Fruit fly (Drosophila melanogaster) whole organism, embryonic: Measurements from ENCODE around the gene CG4230.

ENCODE experiments used
- CG12236 ChIP-seq: fragments of 200-800 bp; sonication (Bioruptor generic); optimal IDR thresholded peaks from 2 replicates; lab custom pipeline; 2016; ENCODE audit warnings: missing biosample characterization, missing genetic modification characterization
- CG13424 ChIP-seq: fragments of 200-800 bp; sonication (Bioruptor generic); optimal IDR thresholded peaks from 2 replicates; lab custom pipeline; 2019; ENCODE audit warnings: missing biosample characterization, mild to moderate bottlenecking, missing genetic modification characterization, moderate library complexity
- CG1647 ChIP-seq: fragments of 200-800 bp; sonication (Bioruptor generic); optimal IDR thresholded peaks from 3 replicates; lab custom pipeline; 2016; ENCODE audit warnings: missing biosample characterization, missing genetic modification characterization
- CG16779 ChIP-seq: fragments of 200-800 bp; sonication (Bioruptor generic); IDR thresholded peaks from 2 replicates; pipeline ENCODE4 v1.3.6; 2022; ENCODE audit warnings: missing biosample characterization, missing genetic modification characterization
- CG17612 ChIP-seq: fragments of 200-800 bp; sonication (Bioruptor generic); IDR thresholded peaks from 2 replicates; pipeline ENCODE4 v1.3.6; 2022; ENCODE audit warnings: missing biosample characterization, missing genetic modification characterization
- CG17912 ChIP-seq: fragments of 200-800 bp; sonication (Bioruptor generic); optimal IDR thresholded peaks from 2 replicates; lab custom pipeline; 2018; ENCODE audit warnings: missing biosample characterization, mild to moderate bottlenecking, missing genetic modification characterization
- CG1832 ChIP-seq: fragments of 200-800 bp; sonication (Bioruptor generic); optimal IDR thresholded peaks from 2 replicates; lab custom pipeline; 2017; ENCODE audit warnings: missing biosample characterization, mild to moderate bottlenecking, missing genetic modification characterization, inconsistent platforms
- CG3065 ChIP-seq: fragments of 200-800 bp; sonication (Bioruptor generic); optimal IDR thresholded peaks from 2 replicates; lab custom pipeline; 2016; ENCODE audit warnings: missing biosample characterization, missing genetic modification characterization
- CG3163 ChIP-seq: fragments of 200-800 bp; sonication (Bioruptor generic); optimal IDR thresholded peaks from 3 replicates; lab custom pipeline; 2016; ENCODE audit warnings: missing biosample characterization, missing genetic modification characterization
- CG32532 ChIP-seq: fragments of 200-800 bp; sonication (Bioruptor generic); IDR thresholded peaks from 2 replicates; pipeline ENCODE4 v1.3.6; 2022; ENCODE audit warnings: missing biosample characterization, missing genetic modification characterization
- CG3407 ChIP-seq: fragments of 200-800 bp; sonication (Bioruptor generic); optimal IDR thresholded peaks from 2 replicates; lab custom pipeline; 2018; ENCODE audit warnings: missing biosample characterization, mild to moderate bottlenecking, missing genetic modification characterization
- CG34376 ChIP-seq: fragments of 200-800 bp; sonication (Bioruptor generic); optimal IDR thresholded peaks from 2 replicates; lab custom pipeline; 2018; ENCODE audit warnings: missing biosample characterization, mild to moderate bottlenecking, missing genetic modification characterization
- CG34422 ChIP-seq: fragments of 200-800 bp; sonication (Bioruptor generic); IDR thresholded peaks from 3 replicates; pipeline ENCODE4 v1.3.6; 2022; ENCODE audit warnings: missing biosample characterization, missing genetic modification characterization
- CG42726 ChIP-seq: fragments of 200-800 bp; sonication (Bioruptor generic); IDR thresholded peaks from 2 replicates; pipeline ENCODE4 v1.3.6; 2022; ENCODE audit warnings: missing biosample characterization, missing genetic modification characterization; ENCODE audit not compliant: partially characterized antibody
- CG8290 ChIP-seq, 3 experiments: fragments of 200-800 bp; sonication (Bioruptor generic); optimal IDR thresholded peaks; 2 replicates each; lab custom pipeline; 2016 to 2019; ENCODE audit warnings: missing biosample characterization in 3 of 3, missing genetic modification characterization in 3 of 3, mild to moderate bottlenecking in 2 of 3, moderate library complexity in 1 of 3
- Chrac-16 ChIP-seq: fragments of 200-800 bp; sonication (Bioruptor generic); optimal IDR thresholded peaks from 3 replicates; lab custom pipeline; 2016; ENCODE audit warnings: missing biosample characterization, missing genetic modification characterization
- Dfd ChIP-seq, 2 experiments: fragments of >200 bp; optimal IDR thresholded peaks; 2 replicates each; lab custom pipeline; 2017; ENCODE audit warnings: missing biosample characterization in 2 of 2, missing genetic modification characterization in 2 of 2
- Dip3 ChIP-seq: fragments of 200-800 bp; sonication (Bioruptor generic); optimal IDR thresholded peaks from 3 replicates; lab custom pipeline; 2016; ENCODE audit warnings: missing biosample characterization, missing genetic modification characterization
- E2f2 ChIP-seq: fragments of 200-800 bp; sonication (Bioruptor generic); IDR thresholded peaks from 2 replicates; pipeline ENCODE4 v1.3.6; 2022; ENCODE audit warnings: missing biosample characterization, missing genetic modification characterization
- Fer3 ChIP-seq: fragments of 200-800 bp; sonication (Bioruptor generic); optimal IDR thresholded peaks from 2 replicates; lab custom pipeline; 2018; ENCODE audit warnings: missing biosample characterization, mild to moderate bottlenecking, missing genetic modification characterization, moderate library complexity
- HLH4C ChIP-seq: fragments of 200-800 bp; sonication (Bioruptor generic); IDR thresholded peaks from 3 replicates; pipeline ENCODE4 v1.3.6; 2022; ENCODE audit warnings: missing biosample characterization, missing genetic modification characterization; ENCODE audit not compliant: partially characterized antibody
- MTF-1 ChIP-seq: fragments of 200-800 bp; sonication (Bioruptor generic); optimal IDR thresholded peaks from 2 replicates; lab custom pipeline; 2018; ENCODE audit warnings: missing biosample characterization, mild to moderate bottlenecking, missing genetic modification characterization, borderline replicate concordance
- NK7.1 ChIP-seq: fragments of 200-800 bp; sonication (Bioruptor generic); optimal IDR thresholded peaks from 3 replicates; lab custom pipeline; 2016; ENCODE audit warnings: missing biosample characterization, missing genetic modification characterization
- NfI ChIP-seq: fragments of 200-800 bp; sonication (Bioruptor generic); optimal IDR thresholded peaks from 3 replicates; lab custom pipeline; 2018; ENCODE audit warnings: missing biosample characterization, mild to moderate bottlenecking, missing genetic modification characterization, moderate library complexity
- PHDP ChIP-seq: fragments of 200-800 bp; sonication (Bioruptor generic); optimal IDR thresholded peaks from 3 replicates; lab custom pipeline; 2018; ENCODE audit warnings: missing biosample characterization, mild to moderate bottlenecking, missing genetic modification characterization, moderate library complexity
- Six4 ChIP-seq: fragments of 200-800 bp; sonication (Bioruptor generic); optimal IDR thresholded peaks from 2 replicates; lab custom pipeline; 2016; ENCODE audit warnings: missing biosample characterization, missing genetic modification characterization
- Spps ChIP-seq: fragments of 200-800 bp; sonication (Bioruptor generic); optimal IDR thresholded peaks from 2 replicates; lab custom pipeline; 2018; ENCODE audit warnings: missing biosample characterization, mild to moderate bottlenecking, missing genetic modification characterization
- Xbp1 ChIP-seq: fragments of 200-800 bp; sonication (Bioruptor generic); optimal IDR thresholded peaks from 3 replicates; lab custom pipeline; 2016; ENCODE audit warnings: missing biosample characterization, mild to moderate bottlenecking, missing genetic modification characterization
- aop ChIP-seq: fragments of 200-800 bp; sonication (Bioruptor generic); IDR thresholded peaks from 2 replicates; pipeline ENCODE4 v1.3.6; 2022; ENCODE audit warnings: missing biosample characterization, missing genetic modification characterization
- az2 ChIP-seq: fragments of 200-800 bp; sonication (Bioruptor generic); optimal IDR thresholded peaks from 3 replicates; lab custom pipeline; 2016; ENCODE audit warnings: missing biosample characterization, missing genetic modification characterization
- bsh ChIP-seq, 2 experiments: fragments of 200-800 bp; sonication (Bioruptor generic); optimal IDR thresholded peaks; 2 replicates each; lab custom pipeline; 2017 to 2018; ENCODE audit warnings: mild to moderate bottlenecking in 2 of 2, missing biosample characterization in 2 of 2, missing genetic modification characterization in 2 of 2, moderate library complexity in 1 of 2
- cas ChIP-seq: fragments of 200-800 bp; sonication (Bioruptor generic); IDR thresholded peaks from 2 replicates; pipeline ENCODE4 v1.3.6; 2022; ENCODE audit warnings: missing biosample characterization, missing genetic modification characterization
- ci ChIP-seq: fragments of 200-800 bp; sonication (Bioruptor generic); IDR thresholded peaks from 3 replicates; pipeline ENCODE4 v1.3.6; 2022; ENCODE audit warnings: missing biosample characterization, missing genetic modification characterization
- crol ChIP-seq: fragments of 200-800 bp; sonication (Bioruptor generic); IDR thresholded peaks from 2 replicates; pipeline ENCODE4 v1.3.6; 2022; ENCODE audit warnings: missing biosample characterization, missing genetic modification characterization
- danr ChIP-seq: fragments of 200-800 bp; sonication (Bioruptor generic); IDR thresholded peaks from 2 replicates; pipeline ENCODE4 v1.3.6; 2022; ENCODE audit warnings: missing biosample characterization, missing genetic modification characterization
- esg ChIP-seq: fragments of 200-800 bp; sonication (Bioruptor generic); conservative IDR thresholded peaks from 2 replicates; pipeline ENCODE4 v1.3.6; 2022; ENCODE audit warnings: missing biosample characterization, missing genetic modification characterization
- exex ChIP-seq: fragments of 200-800 bp; sonication (Bioruptor generic); optimal IDR thresholded peaks from 4 replicates; lab custom pipeline; 2018; ENCODE audit warnings: missing biosample characterization, mild to moderate bottlenecking, missing genetic modification characterization, moderate library complexity
- grau ChIP-seq: fragments of 200-800 bp; optimal IDR thresholded peaks from 3 replicates; lab custom pipeline; 2019; ENCODE audit warnings: missing biosample characterization, mild to moderate bottlenecking, missing genetic modification characterization, moderate library complexity
- jumu ChIP-seq: fragments of 200-800 bp; sonication (Bioruptor generic); optimal IDR thresholded peaks from 3 replicates; lab custom pipeline; 2016; ENCODE audit warnings: missing biosample characterization, missing genetic modification characterization
- lola ChIP-seq, 3 experiments: fragments of >200 bp in 2 of 3; fragments of 200-800 bp in 1 of 3; sonication (Bioruptor generic) in 1 of 3; optimal IDR thresholded peaks; 2 replicates each; lab custom pipeline; 2017 to 2019; ENCODE audit warnings: missing biosample characterization in 3 of 3, missing genetic modification characterization in 3 of 3, mild to moderate bottlenecking in 1 of 3, moderate library complexity in 1 of 3
- otp ChIP-seq: fragments of 200-800 bp; sonication (Bioruptor generic); IDR thresholded peaks from 3 replicates; pipeline ENCODE4, ENCODE4 v1.3.6; 2022; ENCODE audit warnings: missing biosample characterization, missing genetic modification characterization
- peb ChIP-seq: fragments of 200-800 bp; sonication (Bioruptor generic); IDR thresholded peaks from 2 replicates; pipeline ENCODE4 v1.3.6; 2022; ENCODE audit warnings: missing biosample characterization, missing genetic modification characterization
- sc ChIP-seq, 3 experiments: fragments of >200 bp in 2 of 3; fragments of 200-800 bp in 1 of 3; sonication (Bioruptor generic) in 1 of 3; optimal IDR thresholded peaks; 2 replicates in 2 of 3; 3 replicates in 1 of 3; lab custom pipeline; 2017; ENCODE audit warnings: mild to moderate bottlenecking in 1 of 3, missing biosample characterization in 1 of 3, missing genetic modification characterization in 1 of 3, missing genetic modification reagents in 1 of 3
- sens-2 ChIP-seq: fragments of 200-800 bp; sonication (Bioruptor generic); IDR thresholded peaks from 2 replicates; pipeline ENCODE4 v1.3.6; 2022; ENCODE audit warnings: missing biosample characterization, missing genetic modification characterization
- slou ChIP-seq: fragments of 200-800 bp; sonication (Bioruptor generic); optimal IDR thresholded peaks from 3 replicates; lab custom pipeline; 2016; ENCODE audit warnings: missing biosample characterization, missing genetic modification characterization
- so ChIP-seq: fragments of 200-800 bp; sonication (Bioruptor generic); IDR thresholded peaks from 3 replicates; pipeline ENCODE4 v1.3.6; 2022; ENCODE audit warnings: missing biosample characterization, missing genetic modification characterization
- trh ChIP-seq: fragments of 200-800 bp; sonication (Bioruptor generic); optimal IDR thresholded peaks from 2 replicates; lab custom pipeline; 2016; ENCODE audit warnings: missing biosample characterization, missing genetic modification characterization
- zen ChIP-seq: fragments of 200-800 bp; sonication (Bioruptor generic); optimal IDR thresholded peaks from 3 replicates; lab custom pipeline; 2018; ENCODE audit warnings: missing biosample characterization, mild to moderate bottlenecking, missing genetic modification characterization, moderate library complexity
- zen2 ChIP-seq: fragments of 200-800 bp; sonication (Bioruptor generic); IDR thresholded peaks from 3 replicates; pipeline ENCODE4 v1.3.6; 2022; ENCODE audit warnings: missing biosample characterization, missing genetic modification characterization; ENCODE audit not compliant: partially characterized antibody

CG4230 gene

DNA sequence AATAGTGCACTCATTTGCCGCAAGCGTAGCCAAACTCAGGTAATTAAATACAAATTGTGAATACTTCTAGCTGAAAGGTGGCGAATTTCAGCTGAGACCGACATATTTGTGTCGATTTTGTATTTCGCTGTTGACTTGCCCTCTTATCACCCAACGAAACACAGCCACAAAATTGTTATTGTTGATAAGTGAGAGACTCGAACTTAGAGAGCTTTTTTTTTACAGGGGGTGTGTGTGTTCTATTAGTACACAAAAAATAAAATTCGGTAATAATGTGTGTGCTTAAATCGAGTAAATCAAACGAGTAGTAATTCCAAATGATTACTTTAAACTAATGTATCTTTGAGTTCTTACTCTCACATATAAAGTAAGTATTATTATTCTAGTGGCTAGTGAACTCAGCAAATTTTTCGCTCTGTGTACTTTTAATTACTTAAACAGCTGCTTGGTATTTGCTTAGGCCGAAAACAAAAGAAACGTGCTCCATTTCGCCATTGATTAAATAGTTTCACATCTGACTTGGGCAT is 35.0 kb upstream of the CG4230 start (continued):
- peak; percentile 82 for TF ChIP-seq exex (tag; lab: Kevin White, UChicago)
- peak; percentile 27 for TF ChIP-seq CG12236 (GFP tag; lab: Kevin White, UChicago)
- TF ChIP-seq so (GFP tag; lab: Robert Waterston, UW) = peak; percentile 91
- TF ChIP-seq CG3065 (GFP tag; lab: Kevin White, UChicago) = no peak
- TF ChIP-seq CG17912 (GFP tag; lab: Kevin White, UChicago) = no peak
- TF ChIP-seq CG42726 (GFP tag; lab: Robert Waterston, UW) = no peak
- peak; percentile 42 for TF ChIP-seq az2 (GFP tag; lab: Kevin White, UChicago)
- no peak for TF ChIP-seq cas (GFP tag; lab: Robert Waterston, UW)
- 0 out of 2 replicates have a peak, but pooled peaks have one; percentile 16 for TF ChIP-seq peb
- no peak for TF ChIP-seq CG34422 (GFP tag; lab: Robert Waterston, UW)
- TF ChIP-seq CG32532 (GFP tag; lab: Robert Waterston, UW) = peak; percentile 70
- TF ChIP-seq CG8290 (GFP tag; optimal IDR thresholded peaks at IDR 0.05; lab: Kevin White, UChicago) = peak; percentile 17
- peak in 1 of 2 experiments; percentile 49 for TF ChIP-seq CG8290 (tag; optimal IDR thresholded peaks at IDR 0.05; lab: Kevin White, UChicago)
- TF ChIP-seq HLH4C (GFP tag; lab: Robert Waterston, UW) = no peak
- peak; percentile 38 for TF ChIP-seq Six4 (GFP tag; lab: Kevin White, UChicago)
- TF ChIP-seq danr (GFP tag; lab: Robert Waterston, UW) = peak; percentile 49; the same call in 1 of the 2 replicates
- peak; percentile 82 for TF ChIP-seq otp (GFP tag; lab: Robert Waterston, UW)
- TF ChIP-seq bsh (GFP tag; optimal IDR thresholded peaks at IDR 0.05; lab: Kevin White, UChicago) = peak in 1 of 2 experiments; percentile 42
- no peak for TF ChIP-seq zen2
- TF ChIP-seq crol (GFP tag; lab: Robert Waterston, UW) = no peak
- peak; percentile 21 for TF ChIP-seq MTF-1 (GFP tag; lab: Kevin White, UChicago)
- no peak for TF ChIP-seq CG1832
- peak; percentile 42; the same call in 1 of the 2 replicates for TF ChIP-seq sens-2 (GFP tag; lab: Robert Waterston, UW)
- TF ChIP-seq CG1647 = peak; percentile 55
- peak; percentile 43 for TF ChIP-seq slou (GFP tag; lab: Kevin White, UChicago)
- TF ChIP-seq zen (tag; lab: Kevin White, UChicago) = no peak
- TF ChIP-seq E2f2 = peak; percentile 47; the same call in 1 of the 2 replicates
- no peak for TF ChIP-seq aop (GFP tag; lab: Robert Waterston, UW)
- peak; percentile 74 for TF ChIP-seq ci
- peak; percentile 56 for TF ChIP-seq CG13424 (tag; lab: Kevin White, UChicago)
- peak; percentile 73 for TF ChIP-seq PHDP (tag; lab: Kevin White, UChicago)
- peak; percentile 36 for TF ChIP-seq Xbp1 (GFP tag; lab: Kevin White, UChicago)
- no peak for TF ChIP-seq CG16779 (GFP tag; lab: Robert Waterston, UW)
- no peak for TF ChIP-seq Dfd (GFP tag; optimal IDR thresholded peaks at IDR 0.05; lab: Kevin White, UChicago)
- TF ChIP-seq Fer3 = peak; percentile 67
- no peak for TF ChIP-seq sc (optimal IDR thresholded peaks at IDR 0.05; lab: Kevin White, UChicago)
- TF ChIP-seq sc (GFP tag; optimal IDR thresholded peaks at IDR 0.05; lab: Kevin White, UChicago) = no peak
- peak; percentile 47 for TF ChIP-seq CG3407 (GFP tag; lab: Kevin White, UChicago)
- peak; percentile 0 for TF ChIP-seq CG3163 (GFP tag; lab: Kevin White, UChicago)
- peak; percentile 61 for TF ChIP-seq grau
- TF ChIP-seq Chrac-16 = peak; percentile 46
- TF ChIP-seq lola (GFP tag; optimal IDR thresholded peaks at IDR 0.05; lab: Kevin White, UChicago) = peak in 1 of 3 experiments; percentile 52
- no peak for TF ChIP-seq Spps (tag; lab: Kevin White, UChicago)
- TF ChIP-seq NK7.1 (GFP tag; lab: Kevin White, UChicago) = peak; percentile 70
- no peak for TF ChIP-seq trh (GFP tag; lab: Kevin White, UChicago)
- no peak for TF ChIP-seq CG17612 (GFP tag; lab: Robert Waterston, UW)
- peak; percentile 77 for TF ChIP-seq CG34376 (GFP tag; lab: Kevin White, UChicago)
- TF ChIP-seq jumu = peak; percentile 68
- TF ChIP-seq esg (GFP tag; lab: Robert Waterston, UW) = peak; percentile 70
- TF ChIP-seq Dip3 (GFP tag; lab: Kevin White, UChicago) = peak; percentile 77
- peak; percentile 40 for TF ChIP-seq NfI (GFP tag; lab: Kevin White, UChicago)
